Worm (Caenorhabditis elegans): Measurements from ENCODE around the gene unc-41.

ce11 chrV:10012639-10013038, 36.6 kb upstream of the unc-41 start:
- TF ChIP-seq mdl-1 (tag; optimal IDR thresholded peaks at IDR 0.05) (no peak), tbx-2 (tag; optimal IDR thresholded peaks at IDR 0.05) (no peak), lin-39 (tag; optimal IDR thresholded peaks at IDR 0.05) (no peak), sptf-1 (tag; optimal IDR thresholded peaks at IDR 0.05) (no peak), unc-62 (GFP tag; optimal IDR thresholded peaks at IDR 0.05) (no peak), nhr-77 (tag; optimal IDR thresholded peaks at IDR 0.05) (no peak), nhr-237 (tag; optimal IDR thresholded peaks at IDR 0.05) (no peak), nhr-71 (tag; optimal IDR thresholded peaks at IDR 0.05) (no peak), elt-2 (tag; optimal IDR thresholded peaks at IDR 0.05) (peak; percentile 42), tlp-1 (tag; optimal IDR thresholded peaks at IDR 0.05) (no peak), grh-1 (GFP tag; IDR thresholded peaks at IDR 0.05) (no peak)

Measured in whole organism, L1 larva.